Worm (Caenorhabditis elegans): ENCODE measurements around the gene fbxb-41.

fbxb-41 gene

DNA sequence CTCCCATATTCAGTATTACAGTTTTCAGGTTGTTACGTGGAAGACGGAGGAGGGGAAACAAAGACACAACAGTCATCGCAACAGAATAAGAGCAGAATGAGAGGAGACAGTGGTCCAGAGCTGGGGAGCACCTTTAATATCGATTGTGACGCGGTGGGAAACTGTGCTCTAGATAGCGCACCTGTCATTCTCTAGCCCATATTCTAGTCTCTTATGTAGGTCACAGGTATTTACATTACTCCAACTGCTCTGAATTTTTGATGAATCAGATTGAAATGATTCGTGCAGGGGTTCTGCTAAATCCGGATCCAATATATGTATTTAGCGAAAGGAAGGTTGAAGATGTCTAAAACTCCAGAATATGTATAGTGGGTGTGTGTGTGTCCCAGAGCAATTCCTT, at the start of gene fbxb-41:
Gene fbxb-41, minus strand, starts transcription at position 101 of the 400 bp plus-strand sequence.
- TF ChIP-seq nhr-28 (tag; optimal IDR thresholded peaks at IDR 0.05), result no peak
- no peak for TF ChIP-seq xbp-1 (tag; optimal IDR thresholded peaks at IDR 0.05)
- TF ChIP-seq nhr-90 (tag; optimal IDR thresholded peaks at IDR 0.05; ENCODE audit: poor library complexity), result no peak
- no peak for TF ChIP-seq swsn-7 (tag; optimal IDR thresholded peaks at IDR 0.05)
- no peak for TF ChIP-seq lir-3 (tag; optimal IDR thresholded peaks at IDR 0.05; ENCODE audit: poor library complexity)

DNA sequence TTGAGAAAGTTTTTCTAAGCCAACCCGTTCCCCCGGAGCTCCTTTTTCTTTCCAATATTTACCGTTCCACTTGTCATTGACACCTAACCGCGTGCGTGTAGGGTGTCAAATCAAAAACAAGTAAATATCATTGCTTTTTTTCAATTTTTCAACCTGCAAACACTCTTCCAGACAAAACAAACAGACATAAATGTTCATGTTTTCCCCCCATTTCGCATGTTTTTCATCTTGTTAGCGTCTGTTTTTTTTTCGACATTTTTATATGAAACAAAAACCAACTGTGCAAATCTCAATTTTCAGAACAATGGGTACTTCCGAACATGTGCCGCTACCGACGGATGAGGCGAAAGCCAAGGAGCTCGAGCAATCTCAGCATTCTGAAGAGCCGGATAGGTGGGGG, 49.6 kb upstream of the fbxb-41 start, which contains the start of gene snf-3:
Gene snf-3, plus strand, starts transcription at position 301 of the 400 bp plus-strand sequence.
- TF ChIP-seq mep-1 (tag; optimal IDR thresholded peaks at IDR 0.05), result no peak
- TF ChIP-seq sox-4 (tag; optimal IDR thresholded peaks at IDR 0.05), result no peak
- TF ChIP-seq lsy-2 (tag; optimal IDR thresholded peaks at IDR 0.05), result no peak
- TF ChIP-seq tbx-2 (tag; optimal IDR thresholded peaks at IDR 0.05), result no peak
- TF ChIP-seq nhr-77 (tag; optimal IDR thresholded peaks at IDR 0.05), result no peak
- no peak for TF ChIP-seq Y116A8C.19 (tag; optimal IDR thresholded peaks at IDR 0.05; ENCODE audit: borderline replicate concordance)
- no peak for TF ChIP-seq nhr-71 (tag; optimal IDR thresholded peaks at IDR 0.05)
- no peak for TF ChIP-seq xbp-1 (tag; optimal IDR thresholded peaks at IDR 0.05)
- no peak for TF ChIP-seq snpc-4 (tag; optimal IDR thresholded peaks at IDR 0.05)
- no peak for TF ChIP-seq ceh-63 (GFP tag; optimal IDR thresholded peaks at IDR 0.05)
- no peak for TF ChIP-seq pag-3 (tag; optimal IDR thresholded peaks at IDR 0.05; ENCODE audit: borderline replicate concordance, insufficient read depth)
- no peak for TF ChIP-seq nhr-237 (tag; optimal IDR thresholded peaks at IDR 0.05)
- no peak for TF ChIP-seq unc-62 (GFP tag; optimal IDR thresholded peaks at IDR 0.05)
- TF ChIP-seq fkh-8 (tag; optimal IDR thresholded peaks at IDR 0.05), result no peak
- TF ChIP-seq irx-1 (tag; optimal IDR thresholded peaks at IDR 0.05), result no peak
- TF ChIP-seq zag-1 (tag; optimal IDR thresholded peaks at IDR 0.05), result no peak
- TF ChIP-seq unc-30 (tag; optimal IDR thresholded peaks at IDR 0.05), result no peak
- no peak for TF ChIP-seq lin-14 (GFP tag; optimal IDR thresholded peaks at IDR 0.05)

DNA sequence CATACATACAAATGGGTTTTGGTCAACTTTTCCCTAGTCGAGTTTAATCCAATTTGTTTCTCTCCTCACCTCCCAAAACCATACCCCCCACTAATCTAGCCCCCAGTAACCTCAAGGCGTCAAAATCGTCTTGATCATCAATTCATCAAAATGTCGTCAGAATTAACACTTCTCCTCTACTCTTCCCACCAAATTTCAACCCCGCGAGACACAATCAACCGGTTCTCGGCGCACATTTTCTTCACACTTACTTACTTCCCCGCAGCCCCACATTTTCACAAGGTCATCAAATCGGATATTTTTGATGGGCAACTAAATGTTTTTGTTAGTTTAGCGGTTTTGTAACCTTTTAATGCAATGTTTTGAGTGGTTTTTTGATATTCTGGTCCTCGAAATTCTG, 48.6 kb upstream of the fbxb-41 start:
- TF ChIP-seq vab-15 (tag; optimal IDR thresholded peaks at IDR 0.05) (peak; percentile 53), nhr-77 (tag; optimal IDR thresholded peaks at IDR 0.05) (no peak), unc-130 (tag; optimal IDR thresholded peaks at IDR 0.05) (no peak), fkh-4 (tag; optimal IDR thresholded peaks at IDR 0.05; ENCODE audit: borderline replicate concordance) (no peak), C34B4.2 (tag; optimal IDR thresholded peaks at IDR 0.05) (no peak), lin-14 (GFP tag; optimal IDR thresholded peaks at IDR 0.05) (peak; percentile 70), snpc-4 (tag; optimal IDR thresholded peaks at IDR 0.05) (peak; percentile 48), aha-1 (tag; optimal IDR thresholded peaks at IDR 0.05) (no peak), mef-2 (tag; optimal IDR thresholded peaks at IDR 0.05) (no peak), swsn-7 (tag; optimal IDR thresholded peaks at IDR 0.05) (no peak), jun-1 (tag; optimal IDR thresholded peaks at IDR 0.05) (no peak), lin-13 (GFP tag; optimal IDR thresholded peaks at IDR 0.05) (peak; percentile 15), lsy-2 (tag; optimal IDR thresholded peaks at IDR 0.05) (peak in 1 of 2 experiments; percentile 4), ceh-8 (GFP tag; optimal IDR thresholded peaks at IDR 0.05) (no peak), dsc-1 (tag; optimal IDR thresholded peaks at IDR 0.05) (no peak), skn-1 (tag; optimal IDR thresholded peaks at IDR 0.05) (peak; percentile 26), C04F5.9 (tag; optimal IDR thresholded peaks at IDR 0.05) (no peak), nhr-20 (tag; optimal IDR thresholded peaks at IDR 0.05) (peak; percentile 23), fos-1 (tag; optimal IDR thresholded peaks at IDR 0.05) (no peak), irx-1 (tag; optimal IDR thresholded peaks at IDR 0.05) (no peak), nhr-11 (tag; optimal IDR thresholded peaks at IDR 0.05) (no peak), nhr-47 (tag; optimal IDR thresholded peaks at IDR 0.05) (no peak), snu-23 (GFP tag; optimal IDR thresholded peaks at IDR 0.05) (peak; percentile 37), elt-3 (tag; optimal IDR thresholded peaks at IDR 0.05) (peak in 2 of 6 experiments; percentile 8 to 16), hpl-2 (GFP tag; optimal IDR thresholded peaks at IDR 0.05) (no peak), fkh-10 (GFP tag; optimal IDR thresholded peaks at IDR 0.05) (no peak), isw-1 (GFP tag; IDR thresholded peaks at IDR 0.05) (no peak), rnt-1 (tag; optimal IDR thresholded peaks at IDR 0.05) (no peak), blmp-1 (tag; optimal IDR thresholded peaks at IDR 0.05) (peak; percentile 68), grh-1 (GFP tag; IDR thresholded peaks at IDR 0.05) (peak; percentile 63), egl-27 (tag; optimal IDR thresholded peaks at IDR 0.05) (no peak), alr-1 (tag; optimal IDR thresholded peaks at IDR 0.05; ENCODE audit: borderline replicate concordance) (no peak), nhr-85 (tag) (peak; percentile 88), ztf-11 (tag; optimal IDR thresholded peaks at IDR 0.05) (no peak)

Data from whole organism, L1 larva.